Fruit fly (Drosophila melanogaster): ENCODE results near the gene CG3557.

The CG3557 gene

dm6 chr2L:2365077-2365651 lies 20.4 kb downstream of the CG3557 start, which contains the start of the genes Rab5 and Axud1 (continued):
- TF ChIP-seq nerfin-1 (tag; optimal IDR thresholded peaks at IDR 0.05) (no peak), CG8359 (GFP tag; optimal IDR thresholded peaks at IDR 0.05; ENCODE audit: borderline replicate concordance) (no peak), CG10209 (GFP tag; optimal IDR thresholded peaks at IDR 0.05) (no peak), cwo (GFP tag; optimal IDR thresholded peaks at IDR 0.05) (no peak), dati (GFP tag; IDR thresholded peaks at IDR 0.05) (no peak), Sin3A (optimal IDR thresholded peaks at IDR 0.05) (peak; percentile 89), TFAM (GFP tag; optimal IDR thresholded peaks at IDR 0.05) (no peak), hb (GFP tag; IDR thresholded peaks at IDR 0.05; ENCODE audit: partially characterized antibody) (no peak), en (GFP tag; optimal IDR thresholded peaks at IDR 0.05) (no peak), CG13894 (tag; optimal IDR thresholded peaks at IDR 0.05) (no peak), Drgx (GFP tag; IDR thresholded peaks at IDR 0.05) (no peak), otp (GFP tag; IDR thresholded peaks at IDR 0.05) (no peak), cad (GFP tag; optimal IDR thresholded peaks at IDR 0.05) (no peak), CG1529 (GFP tag; optimal IDR thresholded peaks at IDR 0.05) (no peak), ham (GFP tag; IDR thresholded peaks at IDR 0.05) (no peak), Gug (GFP tag; IDR thresholded peaks at IDR 0.05) (no peak), ato (GFP tag; IDR thresholded peaks at IDR 0.05; ENCODE audit: partially characterized antibody) (no peak), Trl (optimal IDR thresholded peaks at IDR 0.05) (peak in 1 of 2 experiments; percentile 24), Trl (GFP tag; optimal IDR thresholded peaks at IDR 0.05) (no peak), CG31441 (GFP tag; IDR thresholded peaks at IDR 0.05) (peak; percentile 10; the same call in 1 of the 2 replicates), row (GFP tag; IDR thresholded peaks at IDR 0.05) (peak; percentile 25; the same call in 2 of the 3 replicates), fd64A (GFP tag; optimal IDR thresholded peaks at IDR 0.05) (no peak), CG30403 (GFP tag; optimal IDR thresholded peaks at IDR 0.05) (no peak), zfh2 (GFP tag; optimal IDR thresholded peaks at IDR 0.05) (no peak), so (GFP tag; IDR thresholded peaks at IDR 0.05) (no peak; the same call in 2 of the 3 replicates), CG7786 (GFP tag; optimal IDR thresholded peaks at IDR 0.05) (no peak), CG12391 (tag; optimal IDR thresholded peaks at IDR 0.05) (peak; percentile 18), gro (GFP tag; optimal IDR thresholded peaks at IDR 0.05) (no peak), CG17802 (tag; optimal IDR thresholded peaks at IDR 0.05) (peak; percentile 11), wor (GFP tag; IDR thresholded peaks at IDR 0.05) (no peak), Asciz (GFP tag; optimal IDR thresholded peaks at IDR 0.05) (no peak), tna (GFP tag; IDR thresholded peaks at IDR 0.05; ENCODE audit: partially characterized antibody) (no peak), Stat92E (GFP tag; optimal IDR thresholded peaks at IDR 0.05) (peak in 1 of 3 experiments; percentile 16), CkIIα-i1 (GFP tag; IDR thresholded peaks at IDR 0.05) (no peak), Oaz (GFP tag; IDR thresholded peaks at IDR 0.05) (no peak), D (optimal IDR thresholded peaks at IDR 0.05) (no peak), D (GFP tag; optimal IDR thresholded peaks at IDR 0.05) (no peak), CG9215 (GFP tag; IDR thresholded peaks at IDR 0.05) (no peak), chn (GFP tag; optimal IDR thresholded peaks at IDR 0.05) (no peak), chinmo (GFP tag; IDR thresholded peaks at IDR 0.05; ENCODE audit: partially characterized antibody) (0 out of 4 replicates have a peak, but pooled peaks have one; percentile 17), zen (tag; optimal IDR thresholded peaks at IDR 0.05) (no peak), pros (GFP tag; optimal IDR thresholded peaks at IDR 0.05) (no peak), unpg (GFP tag; optimal IDR thresholded peaks at IDR 0.05) (peak; percentile 2), ara (GFP tag; IDR thresholded peaks at IDR 0.05) (no peak), CG14667 (GFP tag; IDR thresholded peaks at IDR 0.05) (no peak), NfI (GFP tag; optimal IDR thresholded peaks at IDR 0.05) (no peak), pum (GFP tag; optimal IDR thresholded peaks at IDR 0.05) (no peak), peb (GFP tag; IDR thresholded peaks at IDR 0.05) (no peak), slou (GFP tag; optimal IDR thresholded peaks at IDR 0.05) (no peak), jumu (GFP tag; optimal IDR thresholded peaks at IDR 0.05) (no peak), pan (optimal IDR thresholded peaks at IDR 0.05) (no peak), pan (GFP tag; optimal IDR thresholded peaks at IDR 0.05 in 1 of 2, IDR thresholded peaks at IDR 0.05 in 1 of 2) (peak in 1 of 2 experiments; percentile 36)

Measured in whole organism, embryonic.